Worm (Caenorhabditis elegans) whole organism, midembryonic: ENCODE data around the gene F02C12.2.

Experiments
- cog-1 ChIP-seq: sonication (generic microtip); optimal IDR thresholded peaks from 2 replicates; lab custom pipeline; 2016; ENCODE audit warnings: missing genetic modification characterization, missing compliant biosample characterization
- flt-1 ChIP-seq: fragments of 200-800 bp; sonication (Bioruptor generic); IDR thresholded peaks from 2 replicates; pipeline ENCODE4 v1.3.6; 2022; ENCODE audit warnings: missing genetic modification characterization, missing compliant biosample characterization
- klf-2 ChIP-seq: fragments of 200-800 bp; sonication (Bioruptor generic); conservative IDR thresholded peaks from 2 replicates; pipeline ENCODE4 v1.3.6; 2022; ENCODE audit warnings: missing genetic modification reagents, missing genetic modification characterization, missing compliant biosample characterization
- ref-1 ChIP-seq: fragments of 200-800 bp; sonication (Bioruptor generic); conservative IDR thresholded peaks from 2 replicates; pipeline ENCODE4 v1.3.6; 2022; ENCODE audit warnings: missing genetic modification reagents, missing genetic modification characterization, missing compliant biosample characterization
- tab-1 ChIP-seq: fragments of 200-800 bp; sonication (Bioruptor generic); IDR thresholded peaks from 2 replicates; pipeline ENCODE4 v1.3.6; 2022; ENCODE audit warnings: missing genetic modification characterization, missing compliant biosample characterization
- ztf-29 ChIP-seq: fragments of 200-800 bp; sonication (Bioruptor generic); IDR thresholded peaks from 2 replicates; pipeline ENCODE4 v1.3.6; 2022; ENCODE audit warnings: missing genetic modification reagents, missing genetic modification characterization, missing compliant biosample characterization

DNA sequence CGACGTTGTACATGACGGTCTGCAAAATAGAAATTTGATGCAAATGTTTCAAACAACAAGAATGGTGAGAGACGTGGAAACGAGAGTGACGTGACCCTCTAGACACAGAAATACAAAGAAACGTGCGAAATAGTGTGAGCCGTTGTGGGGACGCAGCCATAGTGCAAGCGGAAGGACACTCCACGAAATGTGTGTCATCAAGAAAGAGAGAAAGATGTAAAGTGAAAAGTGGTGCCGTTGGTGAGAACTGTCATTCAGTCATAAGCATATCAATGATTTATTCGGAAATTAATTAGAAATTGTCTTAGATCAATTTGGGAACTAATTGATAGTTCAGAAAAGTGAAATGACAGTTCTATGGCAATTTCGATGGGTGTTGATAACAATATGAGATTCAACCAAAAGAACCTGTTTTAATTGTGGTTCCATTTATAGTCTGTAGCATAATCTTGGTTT lies 20.8 kb upstream of the F02C12.2 start, which contains the start of gene C29F7.3:
- TF ChIP-seq ztf-29 (no peak), tab-1 (GFP tag; lab: Robert Waterston, UW) (no peak), ref-1 (GFP tag; lab: Robert Waterston, UW) (no peak), flt-1 (GFP tag; lab: Robert Waterston, UW) (no peak), klf-2 (GFP tag; lab: Robert Waterston, UW) (no peak), cog-1 (tag; lab: Kevin White, UChicago) (peak; percentile 58)
